Fruit fly (Drosophila melanogaster) Kc167 (cell line): ENCODE results near the gene CG9328.

Experiments
- Myc ChIP-seq: fragments of >200 bp; optimal IDR thresholded peaks from 2 replicates; lab custom pipeline; 2017; ENCODE audit warnings: missing external identifiers
- Sin3A ChIP-seq: fragments of >200 bp; optimal IDR thresholded peaks from 2 replicates; lab custom pipeline; 2018; ENCODE audit warnings: missing external identifiers
- h ChIP-seq: fragments of >200 bp; optimal IDR thresholded peaks from 3 replicates; lab custom pipeline; 2018; ENCODE audit warnings: missing external identifiers
- insv ChIP-seq: fragments of >200 bp; optimal IDR thresholded peaks from 3 replicates; lab custom pipeline; 2018; ENCODE audit warnings: missing external identifiers
- psq ChIP-seq: fragments of >200 bp; optimal IDR thresholded peaks from 2 replicates; lab custom pipeline; 2017; ENCODE audit warnings: missing external identifiers
- ttk ChIP-seq: sonication (Bioruptor generic); optimal IDR thresholded peaks from 2 replicates; lab custom pipeline; 2017; ENCODE audit warnings: missing external identifiers

- TF ChIP-seq h (lab: Kevin White, UChicago) (no peak), psq (lab: Kevin White, UChicago) (no peak), ttk (no peak), insv (lab: Kevin White, UChicago) (no peak), Sin3A (no peak), Myc (lab: Kevin White, UChicago) (no peak)
These were observed 13.6 kb upstream of the CG9328 start for dm6 chr2L:20783908-20784307.
